Fruit fly (Drosophila melanogaster) whole organism, embryonic: ENCODE results near the gene Claspin.

Experiments
- Abd-B ChIP-seq: fragments of 200-800 bp; sonication (Bioruptor generic); optimal IDR thresholded peaks from 2 replicates; lab custom pipeline; 2018; ENCODE audit warnings: missing biosample characterization, mild to moderate bottlenecking, missing genetic modification characterization, moderate library complexity
- Asciz ChIP-seq: fragments of 200-800 bp; sonication (Bioruptor generic); optimal IDR thresholded peaks from 2 replicates; lab custom pipeline; 2017; ENCODE audit warnings: missing biosample characterization, mild to moderate bottlenecking, missing genetic modification characterization, missing genetic modification reagents
- Atf-2 ChIP-seq: fragments of 200-800 bp; sonication (Bioruptor generic); optimal IDR thresholded peaks from 2 replicates; lab custom pipeline; 2016; ENCODE audit warnings: missing biosample characterization, missing genetic modification characterization
- Atf6 ChIP-seq: fragments of 200-800 bp; sonication (Bioruptor generic); IDR thresholded peaks from 2 replicates; pipeline ENCODE4 v1.3.6; 2022; ENCODE audit warnings: missing biosample characterization, missing genetic modification characterization
- Blimp-1 ChIP-seq: fragments of 200-800 bp; sonication (Bioruptor generic); optimal IDR thresholded peaks from 3 replicates; lab custom pipeline; 2018; ENCODE audit warnings: missing biosample characterization, missing genetic modification characterization, mild to moderate bottlenecking, moderate library complexity, missing genetic modification reagents
- CG10366 ChIP-seq: fragments of 200-800 bp; sonication (Bioruptor generic); IDR thresholded peaks from 2 replicates; pipeline ENCODE4 v1.3.6; 2022; ENCODE audit warnings: missing biosample characterization, missing genetic modification characterization
- CG10462 ChIP-seq: fragments of 200-800 bp; sonication (Bioruptor generic); optimal IDR thresholded peaks from 2 replicates; lab custom pipeline; 2016; ENCODE audit warnings: missing biosample characterization, missing genetic modification characterization
- CG10959 ChIP-seq: fragments of 200-800 bp; sonication (Bioruptor generic); IDR thresholded peaks from 2 replicates; pipeline ENCODE4 v1.3.6; 2022; ENCODE audit warnings: missing biosample characterization, missing genetic modification characterization
- CG11085 ChIP-seq: fragments of 200-800 bp; sonication (Bioruptor generic); IDR thresholded peaks from 2 replicates; pipeline ENCODE4 v1.3.6; 2022; ENCODE audit warnings: missing biosample characterization, missing genetic modification characterization
- CG12071 ChIP-seq: fragments of 200-800 bp; sonication (Bioruptor generic); optimal IDR thresholded peaks from 3 replicates; lab custom pipeline; 2018; ENCODE audit warnings: missing biosample characterization, mild to moderate bottlenecking, missing genetic modification characterization
- CG12391 ChIP-seq: fragments of 200-800 bp; sonication (Bioruptor generic); optimal IDR thresholded peaks from 3 replicates; lab custom pipeline; 2018; ENCODE audit warnings: missing biosample characterization, mild to moderate bottlenecking, missing genetic modification characterization, moderate library complexity
- CG13287 ChIP-seq: fragments of 200-800 bp; sonication (Bioruptor generic); IDR thresholded peaks from 2 replicates; pipeline ENCODE4 v1.3.6; 2022; ENCODE audit warnings: missing biosample characterization, missing genetic modification characterization; ENCODE audit not compliant: partially characterized antibody
- CG14050 ChIP-seq: fragments of 200-800 bp; sonication (Bioruptor generic); IDR thresholded peaks from 3 replicates; pipeline ENCODE4 v1.3.6; 2022; ENCODE audit warnings: missing biosample characterization, missing genetic modification characterization
- CG18764 ChIP-seq: fragments of 200-800 bp; sonication (Bioruptor generic); optimal IDR thresholded peaks from 3 replicates; lab custom pipeline; 2016; ENCODE audit warnings: missing biosample characterization, missing genetic modification characterization
- CG31388 ChIP-seq: fragments of 200-800 bp; sonication (Bioruptor generic); optimal IDR thresholded peaks from 2 replicates; lab custom pipeline; 2016; ENCODE audit warnings: missing biosample characterization, missing genetic modification characterization
- CG3995 ChIP-seq: fragments of 200-800 bp; sonication (Bioruptor generic); optimal IDR thresholded peaks from 3 replicates; lab custom pipeline; 2016; ENCODE audit warnings: missing biosample characterization, missing genetic modification characterization
- CG4404 ChIP-seq: fragments of 200-800 bp; sonication (Bioruptor generic); IDR thresholded peaks from 2 replicates; pipeline ENCODE4 v1.3.6; 2022; ENCODE audit warnings: missing biosample characterization, missing genetic modification characterization
- CG5245 ChIP-seq: fragments of 200-800 bp; sonication (Bioruptor generic); optimal IDR thresholded peaks from 3 replicates; lab custom pipeline; 2016; ENCODE audit warnings: missing biosample characterization, missing genetic modification characterization
- CG6689 ChIP-seq: fragments of 200-800 bp; sonication (Bioruptor generic); IDR thresholded peaks from 2 replicates; pipeline ENCODE4 v1.3.6; 2022; ENCODE audit warnings: missing biosample characterization, missing genetic modification characterization
- CG7786 ChIP-seq: fragments of 200-800 bp; sonication (Bioruptor generic); optimal IDR thresholded peaks from 2 replicates; lab custom pipeline; 2016; ENCODE audit warnings: missing biosample characterization, missing genetic modification characterization
- CG8281 ChIP-seq: fragments of 200-800 bp; sonication (Bioruptor generic); optimal IDR thresholded peaks from 2 replicates; lab custom pipeline; 2018; ENCODE audit warnings: missing biosample characterization, mild to moderate bottlenecking, missing genetic modification characterization, moderate library complexity
- CG8924 ChIP-seq: fragments of 200-800 bp; optimal IDR thresholded peaks from 3 replicates; lab custom pipeline; 2019; ENCODE audit warnings: missing biosample characterization, mild to moderate bottlenecking, missing genetic modification characterization, moderate library complexity
- CG9797 ChIP-seq: fragments of 200-800 bp; sonication (Bioruptor generic); optimal IDR thresholded peaks from 3 replicates; lab custom pipeline; 2018; ENCODE audit warnings: missing biosample characterization, mild to moderate bottlenecking, missing genetic modification characterization
- Dad ChIP-seq: fragments of 200-800 bp; sonication (Bioruptor generic); optimal IDR thresholded peaks from 3 replicates; lab custom pipeline; 2016; ENCODE audit warnings: missing biosample characterization, missing genetic modification characterization
- Deaf1 ChIP-seq: fragments of 200-800 bp; optimal IDR thresholded peaks from 3 replicates; lab custom pipeline; 2019; ENCODE audit warnings: missing biosample characterization, mild to moderate bottlenecking, missing genetic modification characterization, moderate library complexity
- Dp ChIP-seq: fragments of 200-800 bp; sonication (Bioruptor generic); optimal IDR thresholded peaks from 2 replicates; lab custom pipeline; 2018; ENCODE audit warnings: missing biosample characterization, mild to moderate bottlenecking, missing genetic modification characterization, moderate library complexity
- Hey ChIP-seq: fragments of 200-800 bp; sonication (Bioruptor generic); optimal IDR thresholded peaks from 3 replicates; lab custom pipeline; 2018; ENCODE audit warnings: missing biosample characterization, mild to moderate bottlenecking, missing genetic modification characterization
- Hr51 ChIP-seq, 2 experiments: fragments of 200-800 bp; sonication (Bioruptor generic); optimal IDR thresholded peaks; 2 replicates in 1 of 2; 3 replicates in 1 of 2; lab custom pipeline; 2016 to 2018; ENCODE audit warnings: missing biosample characterization in 2 of 2, missing genetic modification characterization in 2 of 2, mild to moderate bottlenecking in 1 of 2, moderate library complexity in 1 of 2
- MBD-R2 ChIP-seq: fragments of 200-800 bp; sonication (Bioruptor generic); IDR thresholded peaks from 2 replicates; pipeline ENCODE4 v1.3.6; 2022; ENCODE audit warnings: missing biosample characterization, missing genetic modification characterization
- Six4 ChIP-seq: fragments of 200-800 bp; sonication (Bioruptor generic); optimal IDR thresholded peaks from 2 replicates; lab custom pipeline; 2016; ENCODE audit warnings: missing biosample characterization, missing genetic modification characterization
- abd-A ChIP-seq: fragments of 200-800 bp; sonication (Bioruptor generic); optimal IDR thresholded peaks from 3 replicates; lab custom pipeline; 2019; ENCODE audit warnings: missing biosample characterization, mild to moderate bottlenecking, missing genetic modification characterization, moderate library complexity
- crol ChIP-seq: fragments of 200-800 bp; sonication (Bioruptor generic); IDR thresholded peaks from 2 replicates; pipeline ENCODE4 v1.3.6; 2022; ENCODE audit warnings: missing biosample characterization, missing genetic modification characterization
- crp ChIP-seq, 2 experiments: fragments of 200-800 bp; sonication (Bioruptor generic); optimal IDR thresholded peaks; 2 replicates in 1 of 2; 3 replicates in 1 of 2; lab custom pipeline; 2017; ENCODE audit warnings: missing biosample characterization in 2 of 2, missing genetic modification characterization in 2 of 2, mild to moderate bottlenecking in 1 of 2, moderate library complexity in 1 of 2
- dm ChIP-seq: fragments of 200-800 bp; sonication (Bioruptor generic); optimal IDR thresholded peaks from 3 replicates; lab custom pipeline; 2016; ENCODE audit warnings: missing biosample characterization, missing genetic modification characterization
- emc ChIP-seq: fragments of 200-800 bp; sonication (Bioruptor generic); optimal IDR thresholded peaks from 2 replicates; lab custom pipeline; 2016; ENCODE audit warnings: missing biosample characterization, missing genetic modification characterization
- eyg ChIP-seq: fragments of 200-800 bp; sonication (Bioruptor generic); optimal IDR thresholded peaks from 3 replicates; lab custom pipeline; 2016; ENCODE audit warnings: missing biosample characterization, missing genetic modification characterization
- grn ChIP-seq: fragments of 200-800 bp; sonication (Bioruptor generic); optimal IDR thresholded peaks from 3 replicates; lab custom pipeline; 2017; ENCODE audit warnings: missing biosample characterization, missing genetic modification characterization
- jumu ChIP-seq: fragments of 200-800 bp; sonication (Bioruptor generic); optimal IDR thresholded peaks from 3 replicates; lab custom pipeline; 2016; ENCODE audit warnings: missing biosample characterization, missing genetic modification characterization
- mirr ChIP-seq: fragments of 200-800 bp; sonication (Bioruptor generic); optimal IDR thresholded peaks from 3 replicates; lab custom pipeline; 2018; ENCODE audit warnings: missing biosample characterization, mild to moderate bottlenecking, missing genetic modification characterization
- nau ChIP-seq: fragments of 200-800 bp; sonication (Bioruptor generic); optimal IDR thresholded peaks from 3 replicates; lab custom pipeline; 2017; ENCODE audit warnings: missing biosample characterization, mild to moderate bottlenecking, missing genetic modification characterization, missing genetic modification reagents
- nmo ChIP-seq: fragments of 200-800 bp; sonication (Bioruptor generic); optimal IDR thresholded peaks from 2 replicates; lab custom pipeline; 2018; ENCODE audit warnings: missing biosample characterization, mild to moderate bottlenecking, missing genetic modification characterization, moderate library complexity
- p53 ChIP-seq: fragments of 200-800 bp; sonication (Bioruptor generic); optimal IDR thresholded peaks from 2 replicates; lab custom pipeline; 2016; ENCODE audit warnings: missing biosample characterization, missing genetic modification characterization
- pho ChIP-seq: fragments of 200-800 bp; sonication (Bioruptor generic); optimal IDR thresholded peaks from 2 replicates; lab custom pipeline; 2016; ENCODE audit warnings: missing biosample characterization, missing genetic modification characterization
- phol ChIP-seq: fragments of 200-800 bp; sonication (Bioruptor generic); optimal IDR thresholded peaks from 3 replicates; lab custom pipeline; 2018; ENCODE audit warnings: missing biosample characterization, mild to moderate bottlenecking, missing genetic modification characterization, moderate library complexity
- pita ChIP-seq: fragments of 200-800 bp; sonication (Bioruptor generic); optimal IDR thresholded peaks from 2 replicates; lab custom pipeline; 2017; ENCODE audit warnings: missing biosample characterization, mild to moderate bottlenecking, missing genetic modification characterization
- row ChIP-seq: fragments of 200-800 bp; sonication (Bioruptor generic); IDR thresholded peaks from 3 replicates; pipeline ENCODE4 v1.3.6; 2022; ENCODE audit warnings: missing biosample characterization, missing genetic modification characterization
- sd ChIP-seq: fragments of 200-800 bp; sonication (Bioruptor generic); optimal IDR thresholded peaks from 3 replicates; lab custom pipeline; 2018; ENCODE audit warnings: missing biosample characterization, mild to moderate bottlenecking, missing genetic modification characterization, moderate library complexity
- seq ChIP-seq: fragments of 200-800 bp; sonication (Bioruptor generic); IDR thresholded peaks from 2 replicates; pipeline ENCODE4 v1.3.6; 2022; ENCODE audit warnings: missing biosample characterization, missing genetic modification characterization
- shn ChIP-seq: fragments of 200-800 bp; sonication (Bioruptor generic); optimal IDR thresholded peaks from 3 replicates; lab custom pipeline; 2016; ENCODE audit warnings: missing biosample characterization, missing genetic modification characterization
- trem ChIP-seq: fragments of 200-800 bp; optimal IDR thresholded peaks from 3 replicates; lab custom pipeline; 2019; ENCODE audit warnings: missing biosample characterization, mild to moderate bottlenecking, missing genetic modification characterization, moderate library complexity
- zf30C ChIP-seq: fragments of 200-800 bp; sonication (Bioruptor generic); optimal IDR thresholded peaks from 3 replicates; lab custom pipeline; 2018; ENCODE audit warnings: missing biosample characterization, mild to moderate bottlenecking, missing genetic modification characterization

Gene Claspin

dm6 chr3L:4322032-4322617 is 8.8 kb downstream of the Claspin start, which contains the start of gene CG15014 (continued):
- TF ChIP-seq CG7786 (no peak), CG4404 (no peak), grn (GFP tag; lab: Kevin White, UChicago) (no peak), CG12071 (no peak), CG8281 (no peak), jumu (GFP tag; lab: Kevin White, UChicago) (no peak), CG10366 (GFP tag; lab: Robert Waterston, UW) (no peak), trem (peak; percentile 29), Blimp-1 (no peak), shn (GFP tag; lab: Kevin White, UChicago) (no peak), Hey (tag; lab: Kevin White, UChicago) (no peak), Dad (GFP tag; lab: Kevin White, UChicago) (no peak), Six4 (GFP tag; lab: Kevin White, UChicago) (no peak), CG10462 (no peak), emc (no peak), CG31388 (GFP tag; lab: Kevin White, UChicago) (no peak), CG3995 (GFP tag; lab: Kevin White, UChicago) (no peak), CG11085 (GFP tag; lab: Robert Waterston, UW) (no peak), zf30C (GFP tag; lab: Kevin White, UChicago) (no peak), CG8924 (tag; lab: Kevin White, UChicago) (no peak), Atf-2 (GFP tag; lab: Kevin White, UChicago) (no peak), CG14050 (no peak), mirr (GFP tag; lab: Kevin White, UChicago) (no peak), pita (no peak), seq (no peak), crp (GFP tag; optimal IDR thresholded peaks at IDR 0.05; lab: Kevin White, UChicago) (peak in 1 of 2 experiments; percentile 42), CG5245 (GFP tag; lab: Kevin White, UChicago) (no peak), Deaf1 (tag; lab: Kevin White, UChicago) (no peak), Dp (GFP tag; lab: Kevin White, UChicago) (peak; percentile 29), Abd-B (GFP tag; lab: Kevin White, UChicago) (no peak), CG18764 (GFP tag; lab: Kevin White, UChicago) (no peak), pho (GFP tag; lab: Kevin White, UChicago) (no peak), dm (GFP tag; lab: Kevin White, UChicago) (peak; percentile 43), crol (no peak), CG12391 (no peak), CG9797 (GFP tag; lab: Kevin White, UChicago) (peak; percentile 70), phol (tag; lab: Kevin White, UChicago) (no peak), nmo (GFP tag; lab: Kevin White, UChicago) (no peak), Atf6 (GFP tag; lab: Robert Waterston, UW) (no peak), Hr51 (GFP tag; optimal IDR thresholded peaks at IDR 0.05; lab: Kevin White, UChicago) (no peak), Asciz (GFP tag; lab: Kevin White, UChicago) (no peak), MBD-R2 (GFP tag; lab: Robert Waterston, UW) (peak; percentile 68), CG13287 (GFP tag; lab: Robert Waterston, UW) (peak; percentile 29; the same call in 1 of the 2 replicates), nau (GFP tag; lab: Kevin White, UChicago) (no peak), CG10959 (GFP tag; lab: Robert Waterston, UW) (no peak), row (GFP tag; lab: Robert Waterston, UW) (peak; percentile 42; the same call in 2 of the 3 replicates), abd-A (tag; lab: Kevin White, UChicago) (no peak), p53 (GFP tag; lab: Kevin White, UChicago) (no peak), sd (tag; lab: Kevin White, UChicago) (no peak), CG6689 (GFP tag; lab: Robert Waterston, UW) (no peak), eyg (GFP tag; lab: Kevin White, UChicago) (no peak)
